Worm (Caenorhabditis elegans) whole organism, L1 larva: Measurements from ENCODE around the gene T04F3.5.

ENCODE experiments used
- C34B4.2 ChIP-seq: sonication (generic microtip); optimal IDR thresholded peaks from 2 replicates; lab custom pipeline; 2017; ENCODE audit warnings: mild to moderate bottlenecking, missing genetic modification characterization, missing compliant biosample characterization
- F16B12.6 ChIP-seq: fragments of 150-350 bp; optimal IDR thresholded peaks from 2 replicates; lab custom pipeline; 2014; ENCODE audit warnings: missing biosample characterization, missing genetic modification characterization
- Y116A8C.19 ChIP-seq: sonication (generic microtip); optimal IDR thresholded peaks from 2 replicates; lab custom pipeline; 2016; ENCODE audit warnings: missing compliant biosample characterization, missing genetic modification characterization, borderline replicate concordance
- aha-1 ChIP-seq: fragments of 150-350 bp; optimal IDR thresholded peaks from 2 replicates; lab custom pipeline; 2014; ENCODE audit warnings: missing biosample characterization, missing genetic modification characterization
- ama-1 ChIP-seq: fragments of 150-350 bp; optimal IDR thresholded peaks from 2 replicates; lab custom pipeline; 2014
- blmp-1 ChIP-seq: fragments of 150-350 bp; optimal IDR thresholded peaks from 2 replicates; lab custom pipeline; 2014; ENCODE audit warnings: missing biosample characterization, missing genetic modification characterization
- ceh-88 ChIP-seq: fragments of 200-800 bp; sonication (Bioruptor generic); IDR thresholded peaks from 2 replicates; pipeline ENCODE4 v1.3.6; 2022; ENCODE audit warnings: missing genetic modification characterization, missing compliant biosample characterization
- dsc-1 ChIP-seq: sonication (generic microtip); optimal IDR thresholded peaks from 2 replicates; lab custom pipeline; 2016; ENCODE audit warnings: mild to moderate bottlenecking, missing genetic modification characterization, missing compliant biosample characterization
- efl-1 ChIP-seq, 4 experiments: fragments of 150-350 bp; optimal IDR thresholded peaks in 3 of 4; peaks in 1 of 4; 1 replicate in 1 of 4; 2 replicates in 3 of 4; lab custom pipeline; 2014; ENCODE audit warnings: missing biosample characterization in 2 of 4, missing genetic modification characterization in 2 of 4, missing genetic modification reagents in 2 of 4
- egl-27 ChIP-seq, 2 experiments: fragments of 150-350 bp in 1 of 2; sonication (generic microtip); optimal IDR thresholded peaks; 3 replicates each; lab custom pipeline; 2017 to 2018; ENCODE audit warnings: missing biosample characterization in 2 of 2, missing genetic modification characterization in 2 of 2, missing genetic modification reagents in 2 of 2
- elt-2 ChIP-seq: sonication (generic microtip); optimal IDR thresholded peaks from 2 replicates; lab custom pipeline; 2016; ENCODE audit warnings: missing genetic modification characterization, mild to moderate bottlenecking, inconsistent platforms, missing compliant biosample characterization, missing genetic modification reagents
- elt-3 ChIP-seq, 6 experiments: fragments of 150-350 bp in 1 of 6; sonication (generic microtip); optimal IDR thresholded peaks; 2 replicates each; lab custom pipeline; 2017 to 2018; ENCODE audit warnings: missing biosample characterization in 6 of 6, missing genetic modification characterization in 6 of 6, inconsistent platforms in 1 of 6
- fkh-4 ChIP-seq: sonication (generic microtip); optimal IDR thresholded peaks from 2 replicates; lab custom pipeline; 2016; ENCODE audit warnings: missing compliant biosample characterization, missing genetic modification characterization, borderline replicate concordance
- fkh-8 ChIP-seq: sonication (generic microtip); optimal IDR thresholded peaks from 2 replicates; lab custom pipeline; 2016; ENCODE audit warnings: mild to moderate bottlenecking, missing genetic modification characterization, missing compliant biosample characterization
- grh-1 ChIP-seq: fragments of 200-800 bp; sonication (Bioruptor generic); IDR thresholded peaks from 2 replicates; pipeline ENCODE4 v1.3.6; 2022; ENCODE audit warnings: missing genetic modification reagents, missing genetic modification characterization, missing compliant biosample characterization
- hpl-2 ChIP-seq: fragments of 150-350 bp; optimal IDR thresholded peaks from 2 replicates; lab custom pipeline; 2014; ENCODE audit warnings: missing biosample characterization, missing genetic modification reagents, missing genetic modification characterization
- irx-1 ChIP-seq: sonication (generic microtip); optimal IDR thresholded peaks from 2 replicates; lab custom pipeline; 2016; ENCODE audit warnings: missing genetic modification characterization, missing compliant biosample characterization
- lin-13 ChIP-seq: fragments of 150-350 bp; optimal IDR thresholded peaks from 2 replicates; lab custom pipeline; 2014; ENCODE audit warnings: missing biosample characterization, missing genetic modification reagents, missing genetic modification characterization
- lin-15B ChIP-seq: fragments of 150-350 bp; sonication (generic microtip); optimal IDR thresholded peaks from 3 replicates; lab custom pipeline; 2014; ENCODE audit warnings: missing biosample characterization, missing genetic modification characterization
- lin-35 ChIP-seq, 2 experiments: fragments of 150-350 bp; optimal IDR thresholded peaks; 2 replicates each; lab custom pipeline; 2014; ENCODE audit warnings: missing biosample characterization in 2 of 2, missing genetic modification characterization in 2 of 2, missing genetic modification reagents in 2 of 2
- lir-3 ChIP-seq: sonication (generic microtip); optimal IDR thresholded peaks from 2 replicates; lab custom pipeline; 2016; ENCODE audit warnings: mild to moderate bottlenecking, missing genetic modification characterization, moderate library complexity, missing compliant biosample characterization; ENCODE audit not compliant: poor library complexity
- lsy-2 ChIP-seq, 2 experiments: fragments of 150-350 bp; optimal IDR thresholded peaks; 2 replicates each; lab custom pipeline; 2014; ENCODE audit warnings: missing biosample characterization in 2 of 2, missing genetic modification characterization in 2 of 2
- nhr-20 ChIP-seq: sonication (generic microtip); optimal IDR thresholded peaks from 2 replicates; lab custom pipeline; 2016; ENCODE audit warnings: mild to moderate bottlenecking, missing genetic modification characterization, missing compliant biosample characterization
- nhr-47 ChIP-seq: sonication (generic microtip); optimal IDR thresholded peaks from 2 replicates; lab custom pipeline; 2016; ENCODE audit warnings: mild to moderate bottlenecking, missing genetic modification characterization, moderate library complexity, missing compliant biosample characterization
- nhr-76 ChIP-seq: sonication (generic microtip); optimal IDR thresholded peaks from 2 replicates; lab custom pipeline; 2017; ENCODE audit warnings: missing biosample characterization, missing genetic modification characterization
- nhr-84 ChIP-seq: sonication (generic microtip); optimal IDR thresholded peaks from 2 replicates; lab custom pipeline; 2017; ENCODE audit warnings: missing biosample characterization, missing genetic modification characterization
- nhr-85 ChIP-seq: sonication (generic microtip); peaks from one replicate; lab custom pipeline; 2016; ENCODE audit warnings: missing genetic modification characterization, inconsistent platforms, missing compliant biosample characterization
- nhr-90 ChIP-seq: sonication (generic microtip); optimal IDR thresholded peaks from 2 replicates; lab custom pipeline; 2016; ENCODE audit warnings: mild to moderate bottlenecking, missing genetic modification characterization, missing compliant biosample characterization; ENCODE audit not compliant: poor library complexity
- pax-3 ChIP-seq: fragments of 200-800 bp; sonication (Bioruptor generic); optimal IDR thresholded peaks from 2 replicates; lab custom pipeline; 2018; ENCODE audit warnings: mild to moderate bottlenecking, missing genetic modification characterization, moderate library complexity, missing compliant biosample characterization
- pqm-1 ChIP-seq: sonication (generic microtip); optimal IDR thresholded peaks from 3 replicates; lab custom pipeline; 2017; ENCODE audit warnings: missing biosample characterization, missing genetic modification characterization
- sptf-1 ChIP-seq: fragments of 150-350 bp; optimal IDR thresholded peaks from 2 replicates; lab custom pipeline; 2014; ENCODE audit warnings: missing biosample characterization, missing genetic modification characterization
- swsn-7 ChIP-seq: sonication (generic microtip); optimal IDR thresholded peaks from 2 replicates; lab custom pipeline; 2016; ENCODE audit warnings: missing genetic modification characterization, missing compliant biosample characterization
- tlp-1 ChIP-seq: fragments of 150-350 bp; optimal IDR thresholded peaks from 2 replicates; lab custom pipeline; 2014; ENCODE audit warnings: missing biosample characterization, missing genetic modification characterization
- unc-86 ChIP-seq: sonication (generic microtip); optimal IDR thresholded peaks from 2 replicates; lab custom pipeline; 2016; ENCODE audit warnings: missing genetic modification characterization, missing compliant biosample characterization
- vab-15 ChIP-seq: sonication (generic microtip); optimal IDR thresholded peaks from 2 replicates; lab custom pipeline; 2017; ENCODE audit warnings: missing genotype, mild to moderate bottlenecking, missing genetic modification characterization, missing compliant biosample characterization
- xbp-1 ChIP-seq: sonication (generic microtip); optimal IDR thresholded peaks from 2 replicates; lab custom pipeline; 2016; ENCODE audit warnings: missing genetic modification characterization, missing compliant biosample characterization
- zag-1 ChIP-seq: fragments of 150-350 bp; optimal IDR thresholded peaks from 2 replicates; lab custom pipeline; 2014; ENCODE audit warnings: missing biosample characterization, missing genetic modification characterization
- ztf-4 ChIP-seq: fragments of 150-350 bp; optimal IDR thresholded peaks from 2 replicates; lab custom pipeline; 2014; ENCODE audit warnings: missing biosample characterization, missing genetic modification characterization

Gene T04F3.5

ce11 chrV:11764373-11764954 is 4.0 kb downstream of the T04F3.5 start, which contains the start of the genes F55A11.1 and syx-5 (continued):
- TF ChIP-seq hpl-2 (GFP tag; lab: Kevin White, UChicago) = peak; percentile 50
- TF ChIP-seq C34B4.2 (tag; lab: Kevin White, UChicago) = peak; percentile 70
- TF ChIP-seq dsc-1 = peak; percentile 98
- no peak for TF ChIP-seq egl-27 (tag; optimal IDR thresholded peaks at IDR 0.05; lab: Kevin White, UChicago)
- peak; percentile 98 for TF ChIP-seq nhr-85 (tag; lab: Kevin White, UChicago)
- peak; percentile 94 for TF ChIP-seq unc-86 (tag; lab: Kevin White, UChicago)
- TF ChIP-seq tlp-1 (tag; lab: Kevin White, UChicago) = no peak
- TF ChIP-seq nhr-47 (tag; lab: Kevin White, UChicago) = peak; percentile 98
- TF ChIP-seq elt-3 (tag; optimal IDR thresholded peaks at IDR 0.05; lab: Kevin White, UChicago) = peak in 2 of 6 experiments; percentile 68 to 86
- TF ChIP-seq lir-3 (tag; lab: Kevin White, UChicago) = peak; percentile 69
- TF ChIP-seq ama-1 (lab: Kevin White, UChicago) = no peak
- peak; percentile 88 for TF ChIP-seq ceh-88 (GFP tag; lab: Robert Waterston, UW)
- TF ChIP-seq lin-35 (GFP tag; optimal IDR thresholded peaks at IDR 0.05; lab: Kevin White, UChicago) = peak; percentile 78 to 79
- peak; percentile 92 for TF ChIP-seq grh-1 (GFP tag; lab: Robert Waterston, UW)
- TF ChIP-seq pqm-1 (tag; lab: Kevin White, UChicago) = no peak
- peak; percentile 100 for TF ChIP-seq xbp-1
- no peak for TF ChIP-seq sptf-1 (tag; lab: Kevin White, UChicago)
- TF ChIP-seq blmp-1 (tag; lab: Kevin White, UChicago) = peak; percentile 37
- no peak for TF ChIP-seq zag-1 (tag; lab: Kevin White, UChicago)
- TF ChIP-seq irx-1 = peak; percentile 98
- TF ChIP-seq lin-15B = peak; percentile 52
- peak; percentile 89 for TF ChIP-seq ztf-4 (tag; lab: Kevin White, UChicago)
- peak; percentile 96 for TF ChIP-seq nhr-20
- TF ChIP-seq lin-13 (GFP tag; lab: Kevin White, UChicago) = peak; percentile 75
- peak; percentile 96 for TF ChIP-seq nhr-90 (tag; lab: Kevin White, UChicago)
- no peak for TF ChIP-seq Y116A8C.19 (tag; lab: Kevin White, UChicago)
- TF ChIP-seq aha-1 (tag; lab: Kevin White, UChicago) = no peak
- no peak for TF ChIP-seq nhr-76
- peak; percentile 82 for TF ChIP-seq fkh-4 (tag; lab: Kevin White, UChicago)
- peak; percentile 22 for TF ChIP-seq F16B12.6 (tag; lab: Kevin White, UChicago)
- peak; percentile 40 for TF ChIP-seq vab-15
- TF ChIP-seq swsn-7 (tag; lab: Kevin White, UChicago) = peak; percentile 96
- TF ChIP-seq nhr-84 (tag; lab: Kevin White, UChicago) = no peak
- peak; percentile 91 for TF ChIP-seq fkh-8 (tag; lab: Kevin White, UChicago)
- TF ChIP-seq elt-2 (tag; lab: Kevin White, UChicago) = peak; percentile 83
- peak; percentile 88 for TF ChIP-seq pax-3 (tag; lab: Kevin White, UChicago)
- peak; percentile 100 for TF ChIP-seq lsy-2 (tag; optimal IDR thresholded peaks at IDR 0.05; lab: Kevin White, UChicago)
- TF ChIP-seq, all 84 proteins: peak for 65

- TF ChIP-seq lin-13 (GFP tag; lab: Kevin White, UChicago) = no peak
- TF ChIP-seq F16B12.6 (tag; lab: Kevin White, UChicago) = no peak
- TF ChIP-seq zag-1 (tag; lab: Kevin White, UChicago) = no peak
- TF ChIP-seq, all 84 proteins: peak for 0
Measured at ce11 chrV:11767028-11767427, 6.6 kb downstream of the T04F3.5 start, which contains the start of gene sel-11. Gene sel-11 (plus strand): TSS chrV:11767328.

ce11 chrV:11769646-11770045 is 9.2 kb downstream of the T04F3.5 start:
- TF ChIP-seq swsn-7 (tag; lab: Kevin White, UChicago) = no peak
- TF ChIP-seq efl-1 (optimal IDR thresholded peaks at IDR 0.05; lab: Kevin White, UChicago) = no peak
- peak in 1 of 2 experiments; percentile 56 for TF ChIP-seq efl-1 (GFP tag; optimal IDR thresholded peaks at IDR 0.05 in 1 of 2; lab: Kevin White, UChicago)
